In the genomic region with DNA sequence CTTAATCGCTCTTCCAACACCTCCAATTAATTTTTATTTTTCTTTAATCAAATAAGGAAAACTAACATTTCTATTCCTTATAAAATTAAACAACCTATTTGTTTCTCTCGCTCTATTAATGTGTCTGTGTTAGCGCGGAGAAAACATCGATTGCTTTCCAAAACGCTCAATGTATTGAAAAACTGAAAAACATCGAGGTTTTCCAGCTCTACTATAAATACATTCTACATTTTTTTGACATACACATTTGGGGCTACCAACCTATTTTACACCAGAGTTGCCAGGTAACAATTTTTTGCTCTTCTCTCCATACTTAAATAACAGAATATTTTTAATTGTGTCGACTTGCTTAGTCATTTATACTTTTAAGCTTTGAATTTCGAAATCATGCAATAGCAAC, we compare ENCODE assay signal across 3 fruit fly cellular contexts.
A peak's percentile ranks its signal among the peaks of the same experiment; 100 is the strongest.
TF ChIP-seq lines count a peak whose summit lies in the region.

No protein-coding gene starts in this region.

- peak; percentile 75 for TF ChIP-seq CTCF in whole organism, embryonic (GFP tag; optimal IDR thresholded peaks at IDR 0.05; lab: Kevin White, UChicago)

TF ChIP-seq in whole organism, adult, 20 proteins besides CTCF, POLR2A, EP300 and RAD21:
- TF ChIP-seq tj (GFP tag; optimal IDR thresholded peaks at IDR 0.05; lab: Kevin White, UChicago) (no peak), kay (GFP tag; lab: Kevin White, UChicago; ENCODE audit: borderline replicate concordance) (peak; percentile 71), CG14711 (tag; optimal IDR thresholded peaks at IDR 0.05; lab: Kevin White, UChicago) (peak; percentile 80)

TF ChIP-seq in whole organism, embryonic, 481 proteins besides CTCF, POLR2A, EP300 and RAD21 (continues in another document):
- TF ChIP-seq CG12219 (GFP tag; optimal IDR thresholded peaks at IDR 0.05; lab: Kevin White, UChicago) = no peak
- no peak for TF ChIP-seq sisA (GFP tag; IDR thresholded peaks at IDR 0.05; lab: Robert Waterston, UW)
- TF ChIP-seq gfzf (GFP tag; optimal IDR thresholded peaks at IDR 0.05; lab: Kevin White, UChicago) = peak; percentile 39
- TF ChIP-seq btn (GFP tag; optimal IDR thresholded peaks at IDR 0.05; lab: Kevin White, UChicago) = no peak
- no peak for TF ChIP-seq dati (GFP tag; IDR thresholded peaks at IDR 0.05; lab: Robert Waterston, UW)
- no peak for TF ChIP-seq CG31224 (GFP tag; IDR thresholded peaks at IDR 0.05; lab: Robert Waterston, UW)
- no peak for TF ChIP-seq tin (GFP tag; optimal IDR thresholded peaks at IDR 0.05; lab: Kevin White, UChicago)
- no peak for TF ChIP-seq nom (GFP tag; optimal IDR thresholded peaks at IDR 0.05; lab: Kevin White, UChicago)
- no peak for TF ChIP-seq scrt (GFP tag; optimal IDR thresholded peaks at IDR 0.05; lab: Kevin White, UChicago)
- TF ChIP-seq wor (GFP tag; IDR thresholded peaks at IDR 0.05; lab: Robert Waterston, UW) = no peak
- TF ChIP-seq CG12299 (tag; optimal IDR thresholded peaks at IDR 0.05; lab: Kevin White, UChicago) = no peak
- peak; percentile 91 for TF ChIP-seq sens (GFP tag; lab: Kevin White, UChicago)
- TF ChIP-seq org-1 (GFP tag; optimal IDR thresholded peaks at IDR 0.05; lab: Kevin White, UChicago) = no peak
- peak; percentile 20 for TF ChIP-seq dmrt11E (tag; optimal IDR thresholded peaks at IDR 0.05; lab: Kevin White, UChicago)
- peak in 1 of 2 experiments; percentile 7 for TF ChIP-seq chif (GFP tag; optimal IDR thresholded peaks at IDR 0.05; lab: Kevin White, UChicago)
- no peak for TF ChIP-seq stc (GFP tag; IDR thresholded peaks at IDR 0.05; lab: Robert Waterston, UW)
- no peak for TF ChIP-seq CG12942 (GFP tag; optimal IDR thresholded peaks at IDR 0.05; lab: Kevin White, UChicago)
- TF ChIP-seq shn (GFP tag; optimal IDR thresholded peaks at IDR 0.05; lab: Kevin White, UChicago) = no peak
- no peak for TF ChIP-seq Side (GFP tag; optimal IDR thresholded peaks at IDR 0.05; lab: Kevin White, UChicago)
- peak; percentile 50 for TF ChIP-seq pzg (GFP tag; optimal IDR thresholded peaks at IDR 0.05; lab: Kevin White, UChicago)
- no peak for TF ChIP-seq C15 (GFP tag; IDR thresholded peaks at IDR 0.05; lab: Robert Waterston, UW)
- no peak for TF ChIP-seq CG14965 (GFP tag; optimal IDR thresholded peaks at IDR 0.05; lab: Kevin White, UChicago; ENCODE audit: borderline replicate concordance)
- TF ChIP-seq unc-4 (GFP tag; IDR thresholded peaks at IDR 0.05; lab: Robert Waterston, UW; ENCODE audit: partially characterized antibody) = peak; percentile 69
- TF ChIP-seq CG2129 (GFP tag; IDR thresholded peaks at IDR 0.05; lab: Robert Waterston, UW; ENCODE audit: partially characterized antibody) = no peak
- TF ChIP-seq Awh (GFP tag; IDR thresholded peaks at IDR 0.05; lab: Robert Waterston, UW) = no peak
- no peak for TF ChIP-seq Hr78 (GFP tag; optimal IDR thresholded peaks at IDR 0.05; lab: Kevin White, UChicago)
- TF ChIP-seq CG12155 (GFP tag; optimal IDR thresholded peaks at IDR 0.05; lab: Kevin White, UChicago) = peak; percentile 38
- no peak for TF ChIP-seq CG9437 (GFP tag; optimal IDR thresholded peaks at IDR 0.05; lab: Kevin White, UChicago)
- no peak for TF ChIP-seq CG15011 (GFP tag; optimal IDR thresholded peaks at IDR 0.05; lab: Kevin White, UChicago)
- peak; percentile 74 for TF ChIP-seq hbn (GFP tag; IDR thresholded peaks at IDR 0.05; lab: Robert Waterston, UW; ENCODE audit: partially characterized antibody)
- TF ChIP-seq bigmax (GFP tag; optimal IDR thresholded peaks at IDR 0.05; lab: Kevin White, UChicago) = peak; percentile 8
- TF ChIP-seq Doc3 (GFP tag; IDR thresholded peaks at IDR 0.05; lab: Robert Waterston, UW; ENCODE audit: partially characterized antibody) = peak; percentile 71; the same call in 2 of the 3 replicates
- TF ChIP-seq CG4424 (GFP tag; optimal IDR thresholded peaks at IDR 0.05; lab: Kevin White, UChicago) = peak; percentile 1
- peak; percentile 47 for TF ChIP-seq D19A (tag; optimal IDR thresholded peaks at IDR 0.05; lab: Kevin White, UChicago)
- TF ChIP-seq hth (optimal IDR thresholded peaks at IDR 0.05; lab: Kevin White, UChicago) = no peak
- peak; percentile 4 for TF ChIP-seq Six4 (GFP tag; optimal IDR thresholded peaks at IDR 0.05; lab: Kevin White, UChicago)
- TF ChIP-seq pita (GFP tag; optimal IDR thresholded peaks at IDR 0.05; lab: Kevin White, UChicago) = peak; percentile 10
- no peak for TF ChIP-seq CG4820 (GFP tag; optimal IDR thresholded peaks at IDR 0.05; lab: Kevin White, UChicago)
- peak; percentile 38 for TF ChIP-seq CG3163 (GFP tag; optimal IDR thresholded peaks at IDR 0.05; lab: Kevin White, UChicago)
- TF ChIP-seq pan (optimal IDR thresholded peaks at IDR 0.05; lab: Kevin White, UChicago) = no peak
- TF ChIP-seq pan (GFP tag; optimal IDR thresholded peaks at IDR 0.05 in 1 of 2, IDR thresholded peaks at IDR 0.05 in 1 of 2) = no peak
- no peak for TF ChIP-seq CG18476 (GFP tag; optimal IDR thresholded peaks at IDR 0.05; lab: Kevin White, UChicago)

TF ChIP-seq in whole organism, prepupa, 60 proteins besides CTCF, POLR2A, EP300 and RAD21:
- TF ChIP-seq acj6 (GFP tag; optimal IDR thresholded peaks at IDR 0.05; lab: Kevin White, UChicago) = no peak
- peak; percentile 58 for TF ChIP-seq Eip78C (GFP tag; lab: Kevin White, UChicago)
